Worm (Caenorhabditis elegans): Measurements from ENCODE around the gene dct-6.

- no peak for TF ChIP-seq dao-5 (tag; optimal IDR thresholded peaks at IDR 0.05)
- TF ChIP-seq him-1 (tag; optimal IDR thresholded peaks at IDR 0.05): no peak
- no peak for TF ChIP-seq W03F9.2 (tag; optimal IDR thresholded peaks at IDR 0.05)
Measured at ce11 chrIII:5939453-5940296, 26.5 kb upstream of the dct-6 start, which contains the start of gene ubq-1.
